Worm (Caenorhabditis elegans): ENCODE results near the gene T05B4.12.

T05B4.12 gene

ce11 chrV:4118332-4118731, 7.5 kb downstream of the T05B4.12 start, which contains the start of gene T05B4.9:
TSS of gene T05B4.9 (minus strand) at chrV:4118432.
- TF ChIP-seq gmeb-1 (tag; optimal IDR thresholded peaks at IDR 0.05) (no peak), mbf-1 (tag; optimal IDR thresholded peaks at IDR 0.05) (no peak), nhr-23 (tag; optimal IDR thresholded peaks at IDR 0.05) (no peak), elt-1 (tag; optimal IDR thresholded peaks at IDR 0.05) (no peak), zag-1 (tag; optimal IDR thresholded peaks at IDR 0.05) (no peak), nhr-77 (tag; optimal IDR thresholded peaks at IDR 0.05) (no peak), nhr-11 (tag; optimal IDR thresholded peaks at IDR 0.05) (no peak), alr-1 (tag; optimal IDR thresholded peaks at IDR 0.05) (no peak), sem-4 (tag; optimal IDR thresholded peaks at IDR 0.05) (no peak), nhr-12 (tag; optimal IDR thresholded peaks at IDR 0.05) (no peak), unc-39 (tag; optimal IDR thresholded peaks at IDR 0.05) (no peak), nhr-10 (tag; optimal IDR thresholded peaks at IDR 0.05) (no peak), snpc-4 (tag; optimal IDR thresholded peaks at IDR 0.05) (no peak), peb-1 (tag; optimal IDR thresholded peaks at IDR 0.05) (no peak), ztf-4 (tag; optimal IDR thresholded peaks at IDR 0.05) (no peak)

DNA sequence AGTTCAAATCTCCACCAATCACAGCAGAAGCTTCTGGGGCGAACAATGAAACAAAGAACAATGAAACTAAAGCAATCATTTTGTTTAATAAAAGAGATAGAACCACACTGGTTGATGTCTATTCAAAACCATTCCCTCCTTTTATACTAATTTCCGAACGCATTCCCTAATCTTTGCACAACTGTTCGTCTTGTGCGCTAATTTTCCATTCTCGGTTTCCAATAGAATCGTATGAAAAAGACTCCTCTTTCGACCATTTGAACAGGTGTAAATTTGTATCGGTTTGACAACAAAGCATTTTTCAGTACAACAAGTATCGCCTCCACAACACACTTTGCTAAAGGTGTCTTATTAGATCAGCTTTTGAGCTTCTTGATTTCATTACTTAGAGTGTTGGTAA, 9.8 kb downstream of the T05B4.12 start, which contains the start of gene T05B4.8:
T05B4.8 (minus strand) TSS at position 101 of the 400 bp plus-strand sequence.
- no peak for TF ChIP-seq ztf-1 (GFP tag; conservative IDR thresholded peaks at IDR 0.05)
- no peak for TF ChIP-seq mab-5 (tag; optimal IDR thresholded peaks at IDR 0.05)
- no peak for TF ChIP-seq nhr-25 (tag; optimal IDR thresholded peaks at IDR 0.05)
- TF ChIP-seq mbf-1 (tag; optimal IDR thresholded peaks at IDR 0.05) = no peak
- no peak for TF ChIP-seq skn-1 (tag; optimal IDR thresholded peaks at IDR 0.05)
- TF ChIP-seq unc-39 (tag; optimal IDR thresholded peaks at IDR 0.05) = no peak
- no peak for TF ChIP-seq peb-1 (tag; optimal IDR thresholded peaks at IDR 0.05)
- TF ChIP-seq lin-13 (GFP tag; optimal IDR thresholded peaks at IDR 0.05) = no peak
- no peak for TF ChIP-seq R02D3.7 (tag; optimal IDR thresholded peaks at IDR 0.05)
- TF ChIP-seq ztf-4 (tag; optimal IDR thresholded peaks at IDR 0.05) = no peak
- no peak for TF ChIP-seq elt-1 (tag; optimal IDR thresholded peaks at IDR 0.05)

DNA sequence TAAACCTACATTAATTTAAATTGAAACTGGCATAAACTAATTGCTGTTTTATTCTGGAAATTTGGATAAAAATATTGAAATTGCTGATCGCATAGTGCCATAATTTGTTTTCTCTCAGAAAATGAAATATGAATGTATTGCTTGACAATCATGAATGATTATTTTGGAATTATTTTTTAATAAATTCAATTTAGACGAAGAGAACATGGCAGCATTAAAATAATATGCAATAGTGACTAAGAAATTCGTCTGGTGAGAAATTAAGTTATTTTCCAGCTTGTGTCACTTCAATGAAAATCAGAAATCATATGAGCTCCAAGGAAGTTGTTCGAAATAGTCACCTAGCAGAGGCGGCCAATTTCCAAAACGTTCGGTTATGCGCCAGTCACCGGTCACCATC, 11.2 kb downstream of the T05B4.12 start, which contains the start of gene srw-133:
srw-133 (minus strand) TSS at position 101 of the 400 bp plus-strand sequence.
- TF ChIP-seq ama-1 (optimal IDR thresholded peaks at IDR 0.05) = no peak
- no peak for TF ChIP-seq Y55F3AM.14 (GFP tag; optimal IDR thresholded peaks at IDR 0.05)
- TF ChIP-seq F13H6.1 (tag; optimal IDR thresholded peaks at IDR 0.05) = no peak
- TF ChIP-seq ztf-4 (tag; optimal IDR thresholded peaks at IDR 0.05) = no peak
- TF ChIP-seq nhr-6 (tag; optimal IDR thresholded peaks at IDR 0.05) = no peak
- TF ChIP-seq nhr-12 (tag; optimal IDR thresholded peaks at IDR 0.05) = no peak
- TF ChIP-seq sma-3 (GFP tag; optimal IDR thresholded peaks at IDR 0.05) = no peak
- TF ChIP-seq elt-1 (tag; optimal IDR thresholded peaks at IDR 0.05) = no peak
- TF ChIP-seq mdl-1 (tag; optimal IDR thresholded peaks at IDR 0.05) = no peak
- no peak for TF ChIP-seq crh-2 (tag; optimal IDR thresholded peaks at IDR 0.05)
- TF ChIP-seq zag-1 (tag; optimal IDR thresholded peaks at IDR 0.05) = no peak
- no peak for TF ChIP-seq mbf-1 (tag; optimal IDR thresholded peaks at IDR 0.05)

DNA sequence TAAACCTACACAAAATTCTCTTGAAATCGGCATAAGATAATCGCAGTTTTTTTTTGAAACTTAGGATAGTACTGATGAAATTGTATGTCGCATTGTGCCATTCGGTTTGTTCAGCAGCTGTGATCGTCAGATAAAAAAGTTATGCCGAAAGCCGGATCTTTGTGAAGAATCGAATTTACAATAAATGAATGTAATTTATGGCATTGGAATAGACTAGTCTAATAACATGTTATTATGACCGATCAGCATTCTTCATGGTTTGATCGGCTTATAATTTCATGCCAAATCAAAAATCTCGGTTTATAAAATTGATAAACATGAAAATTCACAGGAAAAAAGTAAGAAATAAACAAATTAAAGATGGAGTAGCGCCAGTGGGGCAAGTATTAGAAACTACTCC, 13.3 kb downstream of the T05B4.12 start, which contains the start of gene srw-134:
srw-134 (minus strand) TSS at position 101 of the 400 bp plus-strand sequence.
- TF ChIP-seq ztf-11 (tag; optimal IDR thresholded peaks at IDR 0.05) (no peak), zag-1 (tag; optimal IDR thresholded peaks at IDR 0.05) (no peak), nhr-77 (tag; optimal IDR thresholded peaks at IDR 0.05) (no peak), C34F6.9 (tag; optimal IDR thresholded peaks at IDR 0.05) (no peak), dmd-4 (tag; optimal IDR thresholded peaks at IDR 0.05) (no peak), nhr-12 (tag; optimal IDR thresholded peaks at IDR 0.05) (no peak), lin-13 (GFP tag; optimal IDR thresholded peaks at IDR 0.05) (no peak), elt-1 (tag; optimal IDR thresholded peaks at IDR 0.05) (no peak), mab-5 (tag; optimal IDR thresholded peaks at IDR 0.05) (no peak), nhr-23 (tag; optimal IDR thresholded peaks at IDR 0.05) (no peak), F13H6.1 (tag; optimal IDR thresholded peaks at IDR 0.05) (no peak), ztf-1 (GFP tag; conservative IDR thresholded peaks at IDR 0.05) (no peak)

DNA sequence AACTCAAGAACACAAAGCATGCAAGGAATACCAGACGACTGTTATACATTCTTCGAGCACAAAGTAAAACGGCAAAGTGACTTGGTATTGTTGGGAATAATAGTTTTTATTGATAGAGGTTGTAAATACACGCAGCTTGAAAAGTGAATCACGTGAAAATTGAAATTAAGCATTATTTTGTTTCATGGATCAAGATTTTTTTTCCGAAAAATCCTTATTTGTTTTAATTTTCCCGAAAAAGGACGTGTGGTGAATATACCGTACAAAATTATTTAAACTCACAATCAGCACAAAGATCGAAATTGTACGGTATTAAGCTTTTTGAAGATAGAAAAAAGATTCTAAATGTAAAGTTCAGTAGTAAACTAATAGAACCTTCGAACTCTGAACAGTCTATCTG, 16.0 kb downstream of the T05B4.12 start, which contains the start of gene clc-18:
clc-18 (minus strand) TSS at position 101 of the 400 bp plus-strand sequence.
- no peak for TF ChIP-seq sem-4 (tag; optimal IDR thresholded peaks at IDR 0.05)
- no peak for TF ChIP-seq Y55F3AM.14 (GFP tag; optimal IDR thresholded peaks at IDR 0.05)
- no peak for TF ChIP-seq unc-39 (tag; optimal IDR thresholded peaks at IDR 0.05)
- TF ChIP-seq zag-1 (tag; optimal IDR thresholded peaks at IDR 0.05) = no peak
- TF ChIP-seq unc-62 (GFP tag; optimal IDR thresholded peaks at IDR 0.05) = no peak

ce11 chrV:4106688-4107087, 19.1 kb downstream of the T05B4.12 start:
- no peak for TF ChIP-seq elt-3 (tag; optimal IDR thresholded peaks at IDR 0.05)
- TF ChIP-seq blmp-1 (tag; optimal IDR thresholded peaks at IDR 0.05; ENCODE audit: insufficient read depth) = no peak
